Fruit fly (Drosophila melanogaster): ENCODE measurements around the gene CG11663.
A peak's percentile ranks its signal among the peaks of the same experiment; 100 is the strongest.

Gene CG11663

DNA sequence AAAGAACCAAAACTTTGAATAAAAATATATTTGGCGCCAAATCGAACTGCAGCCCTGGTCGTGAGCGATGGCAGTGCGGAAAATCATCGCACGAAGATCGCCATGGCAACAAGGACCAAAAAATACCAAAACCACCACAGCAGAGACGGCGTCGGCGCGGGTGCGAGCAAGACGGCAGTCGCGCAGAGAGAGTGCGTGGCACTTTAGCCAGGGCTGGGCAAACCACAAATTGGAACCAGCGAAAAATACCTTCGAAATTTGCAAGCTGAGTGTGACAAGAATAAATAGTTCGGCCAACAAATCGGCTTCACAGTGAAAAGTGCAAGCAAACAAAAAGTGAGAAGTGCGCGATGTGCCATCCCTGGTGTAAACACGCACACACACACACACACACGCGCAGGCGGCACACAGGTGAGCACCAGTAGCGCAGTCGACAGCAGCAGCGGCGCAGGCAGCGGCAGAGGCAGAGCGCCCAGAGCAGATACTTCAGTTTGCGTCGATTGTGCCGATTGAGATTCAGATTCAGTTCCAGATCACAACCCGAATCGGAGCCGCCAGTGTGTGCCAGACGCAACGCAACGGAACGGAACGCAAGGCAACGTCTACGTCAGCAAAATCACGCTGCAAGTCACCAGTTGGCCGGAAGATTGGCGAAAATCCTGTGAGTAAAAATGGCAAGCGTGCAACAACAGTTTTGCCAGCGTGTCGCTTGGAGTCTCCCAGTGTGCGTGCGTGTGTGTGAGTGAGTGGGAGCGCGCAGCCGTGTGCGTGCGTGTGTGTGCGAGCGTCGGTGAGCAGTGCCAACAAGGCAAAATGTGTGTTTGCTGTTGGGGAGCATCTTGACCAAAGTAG lies 41.0 kb downstream of the CG11663 start, which contains the start of gene TRAM (continued):
- peak; percentile 98 for TF ChIP-seq klu (GFP tag; IDR thresholded peaks at IDR 0.05)
- peak; percentile 40 for TF ChIP-seq bigmax (GFP tag; optimal IDR thresholded peaks at IDR 0.05)
- TF ChIP-seq fd64A (GFP tag; optimal IDR thresholded peaks at IDR 0.05) = peak; percentile 96
- TF ChIP-seq gcm (GFP tag; optimal IDR thresholded peaks at IDR 0.05) = peak; percentile 97
- peak; percentile 90 for TF ChIP-seq ab (GFP tag; optimal IDR thresholded peaks at IDR 0.05)
- peak; percentile 99 for TF ChIP-seq CG4328 (GFP tag; optimal IDR thresholded peaks at IDR 0.05)
- peak; percentile 97 for TF ChIP-seq CG18764 (GFP tag; optimal IDR thresholded peaks at IDR 0.05)
- TF ChIP-seq CTCF (GFP tag; optimal IDR thresholded peaks at IDR 0.05) = peak; percentile 69
- TF ChIP-seq zf30C (GFP tag; optimal IDR thresholded peaks at IDR 0.05) = peak; percentile 49
- no peak for TF ChIP-seq Lpt (GFP tag; optimal IDR thresholded peaks at IDR 0.05)
- peak; percentile 99 for TF ChIP-seq so (GFP tag; IDR thresholded peaks at IDR 0.05)
- TF ChIP-seq cas (GFP tag; IDR thresholded peaks at IDR 0.05) = peak; percentile 97
- TF ChIP-seq CG7372 (GFP tag; IDR thresholded peaks at IDR 0.05) = peak; percentile 99
- peak; percentile 94 for TF ChIP-seq CG18476 (GFP tag; optimal IDR thresholded peaks at IDR 0.05)
- peak; percentile 97 for TF ChIP-seq gt (GFP tag; IDR thresholded peaks at IDR 0.05)
- peak; percentile 99 for TF ChIP-seq vvl (GFP tag; IDR thresholded peaks at IDR 0.05)
- peak; percentile 95 for TF ChIP-seq kay (GFP tag; optimal IDR thresholded peaks at IDR 0.05)
- TF ChIP-seq tin (GFP tag; optimal IDR thresholded peaks at IDR 0.05) = peak; percentile 98
- TF ChIP-seq dan (GFP tag; IDR thresholded peaks at IDR 0.05) = peak; percentile 96
- peak; percentile 96 for TF ChIP-seq CG6813 (GFP tag; optimal IDR thresholded peaks at IDR 0.05)
- TF ChIP-seq CG31441 (GFP tag; IDR thresholded peaks at IDR 0.05) = peak; percentile 96
- TF ChIP-seq Sox102F (GFP tag; optimal IDR thresholded peaks at IDR 0.05) = peak; percentile 98
- TF ChIP-seq CG9437 (GFP tag; optimal IDR thresholded peaks at IDR 0.05) = peak; percentile 90
- peak; percentile 95 for TF ChIP-seq p53 (GFP tag; optimal IDR thresholded peaks at IDR 0.05)
- peak; percentile 98 for TF ChIP-seq CG6272 (GFP tag; IDR thresholded peaks at IDR 0.05)
- TF ChIP-seq shn (GFP tag; optimal IDR thresholded peaks at IDR 0.05) = peak; percentile 98
- TF ChIP-seq Hey (tag; optimal IDR thresholded peaks at IDR 0.05) = peak; percentile 96
- peak; percentile 99 for TF ChIP-seq CG12659 (GFP tag; optimal IDR thresholded peaks at IDR 0.05)
- peak; percentile 99 for TF ChIP-seq CHES-1-like (GFP tag; optimal IDR thresholded peaks at IDR 0.05)
- TF ChIP-seq hth (optimal IDR thresholded peaks at IDR 0.05) = no peak
- TF ChIP-seq CG15269 (tag; optimal IDR thresholded peaks at IDR 0.05) = peak; percentile 98
- TF ChIP-seq crol (GFP tag; IDR thresholded peaks at IDR 0.05) = peak; percentile 88
- peak; percentile 97 for TF ChIP-seq CG1233 (GFP tag; optimal IDR thresholded peaks at IDR 0.05)
- no peak for TF ChIP-seq CG15011 (GFP tag; optimal IDR thresholded peaks at IDR 0.05)
- peak; percentile 70; the same call in 1 of the 2 replicates for TF ChIP-seq sna (GFP tag; IDR thresholded peaks at IDR 0.05; ENCODE audit: partially characterized antibody)
- TF ChIP-seq gcm2 (GFP tag; optimal IDR thresholded peaks at IDR 0.05) = peak; percentile 95
- peak; percentile 98 for TF ChIP-seq pnt (GFP tag; optimal IDR thresholded peaks at IDR 0.05)
- peak; percentile 91 for TF ChIP-seq CG10274 (GFP tag; optimal IDR thresholded peaks at IDR 0.05)
- TF ChIP-seq HLH54F (GFP tag; optimal IDR thresholded peaks at IDR 0.05) = peak; percentile 98
- TF ChIP-seq CG17802 (tag; optimal IDR thresholded peaks at IDR 0.05) = peak; percentile 89
- TF ChIP-seq Oaz (GFP tag; IDR thresholded peaks at IDR 0.05) = peak; percentile 98
- peak; percentile 92 for TF ChIP-seq D19B (GFP tag; optimal IDR thresholded peaks at IDR 0.05)
- TF ChIP-seq CG13894 (tag; optimal IDR thresholded peaks at IDR 0.05) = peak; percentile 97
- peak; percentile 98 for TF ChIP-seq CG7556 (GFP tag; optimal IDR thresholded peaks at IDR 0.05)
- peak; percentile 81 for TF ChIP-seq CG13287 (GFP tag; IDR thresholded peaks at IDR 0.05; ENCODE audit: partially characterized antibody)
- TF ChIP-seq CG7271 (tag; optimal IDR thresholded peaks at IDR 0.05) = peak; percentile 86
- TF ChIP-seq CG7357 (GFP tag; IDR thresholded peaks at IDR 0.05) = peak; percentile 96
- peak; percentile 99 for TF ChIP-seq CG14441 (GFP tag; IDR thresholded peaks at IDR 0.05)
- peak; percentile 96 for TF ChIP-seq crc (GFP tag; optimal IDR thresholded peaks at IDR 0.05)
- TF ChIP-seq CG17359 (tag; optimal IDR thresholded peaks at IDR 0.05) = peak; percentile 98
